Worm (Caenorhabditis elegans) whole organism, young adult: ENCODE results near the gene pmk-3.

ENCODE experiments used
- B0261.1 ChIP-seq: sonication (generic microtip); optimal IDR thresholded peaks from 2 replicates; lab custom pipeline; 2016; ENCODE audit warnings: mild to moderate bottlenecking, missing genetic modification characterization, moderate library complexity, missing compliant biosample characterization
- D2030.7 ChIP-seq: fragments of 200-800 bp; sonication (Bioruptor generic); IDR thresholded peaks from 2 replicates; pipeline ENCODE4 v1.3.6; 2022; ENCODE audit warnings: missing genetic modification reagents, missing genetic modification characterization, missing compliant biosample characterization
- F10E7.11 ChIP-seq: sonication (generic microtip); optimal IDR thresholded peaks from 2 replicates; lab custom pipeline; 2017; ENCODE audit warnings: mild to moderate bottlenecking, missing genetic modification characterization, moderate library complexity, missing compliant biosample characterization
- F33H1.4 ChIP-seq: fragments of 200-800 bp; sonication (Bioruptor generic); IDR thresholded peaks from 2 replicates; pipeline ENCODE4 v1.3.6; 2022; ENCODE audit warnings: missing genetic modification reagents, missing genetic modification characterization, missing compliant biosample characterization
- nfya-1 ChIP-seq: sonication (generic microtip); optimal IDR thresholded peaks from 2 replicates; lab custom pipeline; 2017; ENCODE audit warnings: antibody characterized with exemption, missing compliant biosample characterization, missing genetic modification characterization, borderline replicate concordance; ENCODE audit not compliant: insufficient read depth
- snpc-4 ChIP-seq, 5 experiments: fragments of 150-350 bp in 1 of 5; sonication (generic microtip) in 4 of 5; optimal IDR thresholded peaks; 2 replicates each; lab custom pipeline; 2014 to 2018; ENCODE audit warnings: missing genetic modification characterization in 5 of 5, missing biosample characterization in 3 of 5, antibody characterized with exemption in 2 of 5, mild to moderate bottlenecking in 2 of 5, missing compliant biosample characterization in 2 of 5, missing genotype in 2 of 5, moderate library complexity in 2 of 5, missing genetic modification reagents in 1 of 5
- sptf-2 ChIP-seq: fragments of 200-800 bp; sonication (Bioruptor generic); optimal IDR thresholded peaks from 2 replicates; lab custom pipeline; 2018; ENCODE audit warnings: mild to moderate bottlenecking, missing genetic modification characterization, missing compliant biosample characterization
- unc-130 ChIP-seq: sonication (generic microtip); optimal IDR thresholded peaks from 2 replicates; lab custom pipeline; 2016; ENCODE audit warnings: missing genetic modification reagents, missing genetic modification characterization, missing compliant biosample characterization

ce11 chrIV:8152145-8152544, 13.1 kb downstream of the pmk-3 start, which contains the start of gene faah-2:
- TF ChIP-seq D2030.7 (GFP tag; lab: Robert Waterston, UW) (no peak), sptf-2 (no peak), snpc-4 (GFP tag; optimal IDR thresholded peaks at IDR 0.05; lab: Kevin White, UChicago) (no peak), snpc-4 (tag; optimal IDR thresholded peaks at IDR 0.05; lab: Kevin White, UChicago) (no peak), nfya-1 (tag; lab: Kevin White, UChicago) (no peak), B0261.1 (tag; lab: Kevin White, UChicago) (no peak), F33H1.4 (no peak), unc-130 (GFP tag; lab: Kevin White, UChicago) (no peak), F10E7.11 (tag; lab: Kevin White, UChicago) (no peak)
